Fruit fly (Drosophila melanogaster) whole organism, wandering third instar larva: ENCODE results near the gene CG32022.

Source experiments
- Abd-B ChIP-seq: fragments of >200 bp; optimal IDR thresholded peaks from 2 replicates; lab custom pipeline; 2017; ENCODE audit warnings: missing biosample characterization, missing genetic modification characterization
- CG32264 ChIP-seq: fragments of 200-800 bp; sonication (Bioruptor generic); optimal IDR thresholded peaks from 2 replicates; lab custom pipeline; 2016; ENCODE audit warnings: missing biosample characterization, missing genetic modification characterization
- CG9705 ChIP-seq: fragments of 200-800 bp; sonication (Bioruptor generic); optimal IDR thresholded peaks from 2 replicates; lab custom pipeline; 2018; ENCODE audit warnings: missing biosample characterization, mild to moderate bottlenecking, missing genetic modification characterization
- CrebA ChIP-seq: fragments of 200-800 bp; sonication (Bioruptor generic); optimal IDR thresholded peaks from 2 replicates; lab custom pipeline; 2016; ENCODE audit warnings: missing biosample characterization, mild to moderate bottlenecking, missing genetic modification characterization, borderline replicate concordance
- Dfd ChIP-seq: fragments of >200 bp; optimal IDR thresholded peaks from 2 replicates; lab custom pipeline; 2017; ENCODE audit warnings: missing biosample characterization, missing genetic modification characterization
- Dif ChIP-seq: fragments of 200-275, 200-300 bp; sonication (Bioruptor generic); optimal IDR thresholded peaks from 2 replicates; lab custom pipeline; 2018; ENCODE audit warnings: missing biosample characterization, missing genetic modification characterization; ENCODE audit not compliant: partially characterized antibody
- GATAd ChIP-seq: sonication (Bioruptor generic); optimal IDR thresholded peaks from 2 replicates; lab custom pipeline; 2016; ENCODE audit warnings: missing biosample characterization, missing genetic modification characterization
- HLH106 ChIP-seq: fragments of 200-800 bp; optimal IDR thresholded peaks from 3 replicates; lab custom pipeline; 2019; ENCODE audit warnings: missing biosample characterization, mild to moderate bottlenecking, missing genetic modification characterization, moderate library complexity
- Hnf4 ChIP-seq: fragments of 200-800 bp; sonication (Bioruptor generic); optimal IDR thresholded peaks from 2 replicates; lab custom pipeline; 2016; ENCODE audit warnings: missing biosample characterization, mild to moderate bottlenecking, missing genetic modification characterization
- Hr78 ChIP-seq: fragments of >200 bp; optimal IDR thresholded peaks from 2 replicates; lab custom pipeline; 2017; ENCODE audit warnings: missing biosample characterization, missing genetic modification characterization
- Hr83 ChIP-seq: fragments of 200-300 bp; sonication (Bioruptor generic); optimal IDR thresholded peaks from 2 replicates; lab custom pipeline; 2016; ENCODE audit warnings: missing biosample characterization, mild to moderate bottlenecking, missing genetic modification characterization, moderate library complexity; ENCODE audit not compliant: poor library complexity, severe bottlenecking
- Jra ChIP-seq: sonication (Bioruptor generic); optimal IDR thresholded peaks from 2 replicates; lab custom pipeline; 2016; ENCODE audit warnings: missing biosample characterization, missing genetic modification characterization
- Mio ChIP-seq: sonication (Bioruptor generic); optimal IDR thresholded peaks from 2 replicates; lab custom pipeline; 2016; ENCODE audit warnings: missing biosample characterization, missing genetic modification characterization
- Myc ChIP-seq: fragments of >200 bp; optimal IDR thresholded peaks from 2 replicates; lab custom pipeline; 2017
- N ChIP-seq: fragments of >200 bp; optimal IDR thresholded peaks from 2 replicates; lab custom pipeline; 2018; ENCODE audit warnings: missing biosample characterization, missing external identifiers, missing genetic modification characterization
- OdsH ChIP-seq: fragments of 200-800 bp; sonication (Bioruptor generic); optimal IDR thresholded peaks from 2 replicates; lab custom pipeline; 2016; ENCODE audit warnings: missing biosample characterization, mild to moderate bottlenecking, missing genetic modification characterization
- Rel ChIP-seq, 2 experiments: fragments of 200-800 bp; sonication (Bioruptor generic) in 1 of 2; optimal IDR thresholded peaks; 2 replicates in 1 of 2; 3 replicates in 1 of 2; lab custom pipeline; 2016 to 2019; ENCODE audit warnings: mild to moderate bottlenecking in 2 of 2, missing biosample characterization in 2 of 2, missing genetic modification characterization in 2 of 2, moderate library complexity in 1 of 2
- Sp1 ChIP-seq: fragments of 200-800 bp; sonication (Bioruptor generic); optimal IDR thresholded peaks from 3 replicates; lab custom pipeline; 2019; ENCODE audit warnings: missing biosample characterization, mild to moderate bottlenecking, missing genetic modification characterization, moderate library complexity
- Vsx2 ChIP-seq: fragments of 200-300, 225-300 bp; sonication (Bioruptor generic); optimal IDR thresholded peaks from 2 replicates; lab custom pipeline; 2018; ENCODE audit warnings: missing biosample characterization, missing genetic modification characterization; ENCODE audit not compliant: partially characterized antibody
- br ChIP-seq: fragments of 200-800 bp; sonication (Bioruptor generic); optimal IDR thresholded peaks from 2 replicates; lab custom pipeline; 2016; ENCODE audit warnings: missing biosample characterization, missing genetic modification characterization
- brk ChIP-seq: fragments of 200-800 bp; sonication (Bioruptor generic); optimal IDR thresholded peaks from 2 replicates; lab custom pipeline; 2016; ENCODE audit warnings: missing biosample characterization, mild to moderate bottlenecking, missing genetic modification characterization
- dl ChIP-seq, 2 experiments: fragments of 175-275, 200-275 bp in 1 of 2; fragments of 200-275 bp in 1 of 2; sonication (Bioruptor generic); optimal IDR thresholded peaks; lab custom pipeline; 2018; ENCODE audit warnings: mild to moderate bottlenecking in 2 of 2, missing biosample characterization in 2 of 2, missing genetic modification characterization in 2 of 2, moderate library complexity in 2 of 2; ENCODE audit not compliant: partially characterized antibody in 2 of 2, insufficient read depth in 1 of 2
- dmrt93B ChIP-seq: fragments of 200-800 bp; sonication (Bioruptor generic); optimal IDR thresholded peaks from 2 replicates; lab custom pipeline; 2018; ENCODE audit warnings: missing biosample characterization, mild to moderate bottlenecking, missing genetic modification characterization
- dsf ChIP-seq: sonication (Bioruptor generic); optimal IDR thresholded peaks from 2 replicates; lab custom pipeline; 2016; ENCODE audit warnings: missing biosample characterization, missing genetic modification characterization, borderline replicate concordance
- ey ChIP-seq: fragments of 200-800 bp; sonication (Bioruptor generic); optimal IDR thresholded peaks from 2 replicates; lab custom pipeline; 2016; ENCODE audit warnings: missing biosample characterization, missing genetic modification characterization
- foxo ChIP-seq, 2 experiments: fragments of 200-800 bp; sonication (Bioruptor generic); optimal IDR thresholded peaks; 2 replicates in 1 of 2; 3 replicates in 1 of 2; lab custom pipeline; 2016 to 2017; ENCODE audit warnings: missing biosample characterization in 2 of 2, missing genetic modification characterization in 2 of 2
- fru ChIP-seq: fragments of 200-800 bp; sonication (Bioruptor generic); optimal IDR thresholded peaks from 3 replicates; lab custom pipeline; 2016; ENCODE audit warnings: missing biosample characterization, mild to moderate bottlenecking, missing genetic modification characterization
- h ChIP-seq: fragments of 200-800 bp; sonication (Bioruptor generic); optimal IDR thresholded peaks from 3 replicates; lab custom pipeline; 2016; ENCODE audit warnings: missing biosample characterization, mild to moderate bottlenecking, missing genetic modification characterization
- jim ChIP-seq: fragments of 175-275, 200-325 bp; sonication (Bioruptor generic); optimal IDR thresholded peaks from 2 replicates; lab custom pipeline; 2016; ENCODE audit warnings: missing biosample characterization, mild to moderate bottlenecking, missing genetic modification characterization
- lola ChIP-seq: fragments of >200 bp; optimal IDR thresholded peaks from 2 replicates; lab custom pipeline; 2017; ENCODE audit warnings: missing biosample characterization, missing genetic modification characterization
- pan ChIP-seq: fragments of >200 bp; optimal IDR thresholded peaks from 2 replicates; lab custom pipeline; 2017
- psq ChIP-seq: fragments of 200-800 bp; sonication (Bioruptor generic); optimal IDR thresholded peaks from 3 replicates; lab custom pipeline; 2017; ENCODE audit warnings: missing biosample characterization, mild to moderate bottlenecking, missing genetic modification characterization, moderate library complexity
- rgr ChIP-seq: fragments of 200-800 bp; sonication (Bioruptor generic); optimal IDR thresholded peaks from 3 replicates; lab custom pipeline; 2016; ENCODE audit warnings: missing biosample characterization, mild to moderate bottlenecking, missing genetic modification characterization
- sage ChIP-seq: fragments of 200-800 bp; sonication (Bioruptor generic); optimal IDR thresholded peaks from 2 replicates; lab custom pipeline; 2016; ENCODE audit warnings: missing biosample characterization, mild to moderate bottlenecking, missing genetic modification characterization
- sv ChIP-seq: fragments of 200-800 bp; sonication (Bioruptor generic); optimal IDR thresholded peaks from 3 replicates; lab custom pipeline; 2016; ENCODE audit warnings: missing biosample characterization, missing genetic modification characterization
- tai ChIP-seq: sonication (Bioruptor generic); optimal IDR thresholded peaks from 2 replicates; lab custom pipeline; 2016; ENCODE audit warnings: missing biosample characterization, missing genetic modification characterization
- usp ChIP-seq: fragments of >200 bp; optimal IDR thresholded peaks from 2 replicates; lab custom pipeline; 2017; ENCODE audit warnings: missing biosample characterization, missing genetic modification characterization
- woc ChIP-seq: sonication (Bioruptor generic); optimal IDR thresholded peaks from 2 replicates; lab custom pipeline; 2016; ENCODE audit warnings: missing biosample characterization, mild to moderate bottlenecking, missing genetic modification characterization

CG32022 gene

dm6 chr3L:8702448-8702847, 18.6 kb downstream of the CG32022 start:
- TF ChIP-seq tai (GFP tag; lab: Kevin White, UChicago) (peak; percentile 91), Dif (GFP tag; lab: Kevin White, UChicago) (no peak), GATAd (GFP tag; lab: Kevin White, UChicago) (peak; percentile 91), HLH106 (tag; lab: Kevin White, UChicago) (peak; percentile 65), h (GFP tag; lab: Kevin White, UChicago) (peak; percentile 97), OdsH (peak; percentile 97), dmrt93B (GFP tag; lab: Kevin White, UChicago) (peak; percentile 78), rgr (peak; percentile 98), Myc (no peak), Abd-B (GFP tag; lab: Kevin White, UChicago) (no peak), fru (GFP tag; lab: Kevin White, UChicago) (peak; percentile 80), pan (lab: Kevin White, UChicago) (no peak), CG32264 (GFP tag; lab: Kevin White, UChicago) (peak; percentile 89), usp (GFP tag; lab: Kevin White, UChicago) (no peak), Hr83 (GFP tag; lab: Kevin White, UChicago) (peak; percentile 100), woc (peak; percentile 28), Vsx2 (GFP tag; lab: Kevin White, UChicago) (no peak), dsf (GFP tag; lab: Kevin White, UChicago) (peak; percentile 93), psq (GFP tag; lab: Kevin White, UChicago) (peak; percentile 83), Jra (peak; percentile 90), br (GFP tag; lab: Kevin White, UChicago) (peak; percentile 91), sv (GFP tag; lab: Kevin White, UChicago) (no peak), Rel (GFP tag; optimal IDR thresholded peaks at IDR 0.05; lab: Kevin White, UChicago) (peak; percentile 83), Rel (tag; optimal IDR thresholded peaks at IDR 0.05; lab: Kevin White, UChicago) (peak; percentile 71), CrebA (peak; percentile 50), Sp1 (GFP tag; lab: Kevin White, UChicago) (peak; percentile 85), Mio (peak; percentile 66), jim (GFP tag; lab: Kevin White, UChicago) (peak; percentile 97), ey (GFP tag; lab: Kevin White, UChicago) (peak; percentile 68), CG9705 (peak; percentile 83), dl (GFP tag; optimal IDR thresholded peaks at IDR 0.05; lab: Kevin White, UChicago; ENCODE audit: insufficient read depth in 1 of 2, partially characterized antibody in 2 of 2) (no peak), Hnf4 (GFP tag; lab: Kevin White, UChicago) (peak; percentile 97), brk (GFP tag; lab: Kevin White, UChicago) (peak; percentile 93), foxo (GFP tag; optimal IDR thresholded peaks at IDR 0.05; lab: Kevin White, UChicago) (peak in 1 of 2 experiments; percentile 84), lola (GFP tag; lab: Kevin White, UChicago) (no peak), Hr78 (GFP tag; lab: Kevin White, UChicago) (no peak), sage (GFP tag; lab: Kevin White, UChicago) (peak; percentile 88)

- TF ChIP-seq Hnf4 (GFP tag; lab: Kevin White, UChicago): peak; percentile 38
- TF ChIP-seq ey (GFP tag; lab: Kevin White, UChicago): no peak
- no peak for TF ChIP-seq pan (lab: Kevin White, UChicago)
- TF ChIP-seq woc: peak; percentile 54
- TF ChIP-seq dsf (GFP tag; lab: Kevin White, UChicago): peak; percentile 10
- peak; percentile 22 for TF ChIP-seq rgr
- TF ChIP-seq sage (GFP tag; lab: Kevin White, UChicago): peak; percentile 8
- no peak for TF ChIP-seq Myc
- no peak for TF ChIP-seq Jra
- TF ChIP-seq CG9705: peak; percentile 13
- TF ChIP-seq usp (GFP tag; lab: Kevin White, UChicago): no peak
- peak; percentile 42 for TF ChIP-seq dmrt93B (GFP tag; lab: Kevin White, UChicago)
- TF ChIP-seq brk (GFP tag; lab: Kevin White, UChicago): peak; percentile 48
- TF ChIP-seq HLH106 (tag; lab: Kevin White, UChicago): peak; percentile 72
- no peak for TF ChIP-seq N (GFP tag; lab: Kevin White, UChicago)
- TF ChIP-seq Vsx2 (GFP tag; lab: Kevin White, UChicago): peak; percentile 60
- TF ChIP-seq Dfd (GFP tag; lab: Kevin White, UChicago): no peak
- TF ChIP-seq Abd-B (GFP tag; lab: Kevin White, UChicago): no peak
- peak; percentile 74 for TF ChIP-seq fru (GFP tag; lab: Kevin White, UChicago)
- TF ChIP-seq psq (GFP tag; lab: Kevin White, UChicago): peak; percentile 57
- no peak for TF ChIP-seq sv (GFP tag; lab: Kevin White, UChicago)
- TF ChIP-seq dl (GFP tag; optimal IDR thresholded peaks at IDR 0.05; lab: Kevin White, UChicago; ENCODE audit: insufficient read depth in 1 of 2, partially characterized antibody in 2 of 2): no peak
- TF ChIP-seq Sp1 (GFP tag; lab: Kevin White, UChicago): peak; percentile 72
- peak; percentile 27 for TF ChIP-seq h (GFP tag; lab: Kevin White, UChicago)
- no peak for TF ChIP-seq Dif (GFP tag; lab: Kevin White, UChicago)
- no peak for TF ChIP-seq lola (GFP tag; lab: Kevin White, UChicago)
- TF ChIP-seq Rel (GFP tag; optimal IDR thresholded peaks at IDR 0.05; lab: Kevin White, UChicago): peak; percentile 60
- no peak for TF ChIP-seq Rel (tag; optimal IDR thresholded peaks at IDR 0.05; lab: Kevin White, UChicago)
- TF ChIP-seq jim (GFP tag; lab: Kevin White, UChicago): peak; percentile 61
- TF ChIP-seq GATAd (GFP tag; lab: Kevin White, UChicago): no peak
- TF ChIP-seq foxo (GFP tag; optimal IDR thresholded peaks at IDR 0.05; lab: Kevin White, UChicago): peak in 1 of 2 experiments; percentile 74
- peak; percentile 55 for TF ChIP-seq OdsH
- no peak for TF ChIP-seq Mio
- no peak for TF ChIP-seq CrebA
- peak; percentile 96 for TF ChIP-seq Hr83 (GFP tag; lab: Kevin White, UChicago)
- TF ChIP-seq CG32264 (GFP tag; lab: Kevin White, UChicago): peak; percentile 21
- no peak for TF ChIP-seq br (GFP tag; lab: Kevin White, UChicago)
- no peak for TF ChIP-seq Hr78 (GFP tag; lab: Kevin White, UChicago)
- TF ChIP-seq tai (GFP tag; lab: Kevin White, UChicago): peak; percentile 3
Measured at dm6 chr3L:8701697-8702349, 19.2 kb downstream of the CG32022 start.
